Fruit fly (Drosophila melanogaster) S2 (cell line): ENCODE data around the gene inaF-A.

Experiments
- CG8478 ChIP-seq: fragments of >200 bp; optimal IDR thresholded peaks from 2 replicates; lab custom pipeline; 2018
- CTCF ChIP-seq, 2 experiments: fragments of >200 bp; optimal IDR thresholded peaks; 2 replicates each; lab custom pipeline; 2018

- TF ChIP-seq CG8478 (lab: Kevin White, UChicago) = no peak
- TF ChIP-seq CTCF (optimal IDR thresholded peaks at IDR 0.05; lab: Kevin White, UChicago) = no peak
Measured at dm6 chrX:11778734-11779220, 45.1 kb upstream of the inaF-A start, which contains the start of gene dy.
